Fruit fly (Drosophila melanogaster) whole organism, embryonic: ENCODE data around the gene Enoph.

Experiments
- Bdp1 ChIP-seq: fragments of 200-800 bp; sonication (Bioruptor generic); optimal IDR thresholded peaks from 3 replicates; lab custom pipeline; 2016; ENCODE audit warnings: missing biosample characterization, missing genetic modification characterization
- BtbVII ChIP-seq: fragments of 200-800 bp; sonication (Bioruptor generic); optimal IDR thresholded peaks from 3 replicates; lab custom pipeline; 2017; ENCODE audit warnings: missing biosample characterization, mild to moderate bottlenecking, missing genetic modification characterization
- CG10366 ChIP-seq: fragments of 200-800 bp; sonication (Bioruptor generic); IDR thresholded peaks from 2 replicates; pipeline ENCODE4 v1.3.6; 2022; ENCODE audit warnings: missing biosample characterization, missing genetic modification characterization
- CG11093 ChIP-seq: fragments of 200-800 bp; sonication (Bioruptor generic); IDR thresholded peaks from 3 replicates; pipeline ENCODE4 v1.3.6; 2022; ENCODE audit warnings: missing biosample characterization, missing genetic modification characterization
- CG12155 ChIP-seq: fragments of 200-800 bp; sonication (Bioruptor generic); optimal IDR thresholded peaks from 3 replicates; lab custom pipeline; 2016; ENCODE audit warnings: missing biosample characterization, missing genetic modification characterization
- CG12744 ChIP-seq: fragments of 200-800 bp; sonication (Bioruptor generic); optimal IDR thresholded peaks from 2 replicates; lab custom pipeline; 2016; ENCODE audit warnings: missing biosample characterization, missing genetic modification characterization
- CG13296 ChIP-seq: fragments of 200-800 bp; sonication (Bioruptor generic); optimal IDR thresholded peaks from 3 replicates; lab custom pipeline; 2018; ENCODE audit warnings: missing biosample characterization, mild to moderate bottlenecking, missing genetic modification characterization
- CG13424 ChIP-seq: fragments of 200-800 bp; sonication (Bioruptor generic); optimal IDR thresholded peaks from 2 replicates; lab custom pipeline; 2019; ENCODE audit warnings: missing biosample characterization, mild to moderate bottlenecking, missing genetic modification characterization, moderate library complexity
- CG16779 ChIP-seq: fragments of 200-800 bp; sonication (Bioruptor generic); IDR thresholded peaks from 2 replicates; pipeline ENCODE4 v1.3.6; 2022; ENCODE audit warnings: missing biosample characterization, missing genetic modification characterization
- CG17328 ChIP-seq: fragments of 200-800 bp; sonication (Bioruptor generic); IDR thresholded peaks from 2 replicates; pipeline ENCODE4 v1.3.6; 2022; ENCODE audit warnings: missing biosample characterization, missing genetic modification characterization
- CG2889 ChIP-seq: fragments of 200-800 bp; sonication (Bioruptor generic); IDR thresholded peaks from 3 replicates; pipeline ENCODE4 v1.3.6; 2022; ENCODE audit warnings: missing biosample characterization, missing genetic modification characterization
- CG4328 ChIP-seq: fragments of 200-800 bp; sonication (Bioruptor generic); optimal IDR thresholded peaks from 3 replicates; lab custom pipeline; 2017; ENCODE audit warnings: missing biosample characterization, missing genetic modification reagents, missing genetic modification characterization
- CG4424 ChIP-seq: fragments of 200-800 bp; sonication (Bioruptor generic); optimal IDR thresholded peaks from 3 replicates; lab custom pipeline; 2016; ENCODE audit warnings: missing biosample characterization, missing genetic modification characterization
- CG4854 ChIP-seq: fragments of 200-800 bp; sonication (Bioruptor generic); optimal IDR thresholded peaks from 2 replicates; lab custom pipeline; 2016; ENCODE audit warnings: missing biosample characterization, missing genetic modification characterization, inconsistent platforms
- CG8089 ChIP-seq: fragments of 200-800 bp; sonication (Bioruptor generic); optimal IDR thresholded peaks from 3 replicates; lab custom pipeline; 2016; ENCODE audit warnings: missing biosample characterization, missing genetic modification characterization
- CG8478 ChIP-seq: fragments of >200 bp; optimal IDR thresholded peaks from 2 replicates; lab custom pipeline; 2018
- CG8765 ChIP-seq: fragments of 200-800 bp; sonication (Bioruptor generic); IDR thresholded peaks from 2 replicates; pipeline ENCODE4 v1.3.6; 2022; ENCODE audit warnings: missing biosample characterization, missing genetic modification characterization
- CG9817 ChIP-seq: fragments of 200-800 bp; sonication (Bioruptor generic); optimal IDR thresholded peaks from 2 replicates; lab custom pipeline; 2018; ENCODE audit warnings: missing biosample characterization, mild to moderate bottlenecking, missing genetic modification characterization, moderate library complexity
- Dip3 ChIP-seq: fragments of 200-800 bp; sonication (Bioruptor generic); optimal IDR thresholded peaks from 3 replicates; lab custom pipeline; 2016; ENCODE audit warnings: missing biosample characterization, missing genetic modification characterization
- E2f1 ChIP-seq: fragments of 200-800 bp; sonication (Bioruptor generic); IDR thresholded peaks from 2 replicates; pipeline ENCODE4 v1.3.6; 2022; ENCODE audit warnings: missing biosample characterization, missing genetic modification characterization
- ERR ChIP-seq: fragments of 200-800 bp; sonication (Bioruptor generic); optimal IDR thresholded peaks from 2 replicates; lab custom pipeline; 2016; ENCODE audit warnings: missing biosample characterization, missing genetic modification characterization
- Ets65A ChIP-seq: fragments of 200-800 bp; sonication (Bioruptor generic); peaks from one replicate; lab custom pipeline; 2016; ENCODE audit warnings: missing biosample characterization, missing genetic modification characterization
- HHEX ChIP-seq: fragments of 200-800 bp; sonication (Bioruptor generic); optimal IDR thresholded peaks from 3 replicates; lab custom pipeline; 2017; ENCODE audit warnings: missing biosample characterization, mild to moderate bottlenecking, missing genetic modification characterization, missing genetic modification reagents
- Hsf ChIP-seq: fragments of 200-800 bp; sonication (Bioruptor generic); optimal IDR thresholded peaks from 3 replicates; lab custom pipeline; 2016; ENCODE audit warnings: missing biosample characterization, missing genetic modification characterization
- Lim3 ChIP-seq: fragments of 200-800 bp; sonication (Bioruptor generic); IDR thresholded peaks from 2 replicates; pipeline ENCODE4 v1.3.6; 2022; ENCODE audit warnings: missing biosample characterization, missing genetic modification characterization
- MESR4 ChIP-seq: fragments of 200-800 bp; sonication (Bioruptor generic); optimal IDR thresholded peaks from 2 replicates; lab custom pipeline; 2018; ENCODE audit warnings: missing biosample characterization, mild to moderate bottlenecking, missing genetic modification characterization, moderate library complexity
- NC2α ChIP-seq: fragments of 200-800 bp; sonication (Bioruptor generic); optimal IDR thresholded peaks from 2 replicates; lab custom pipeline; 2016; ENCODE audit warnings: missing biosample characterization, missing genetic modification characterization
- NFAT ChIP-seq: fragments of 200-800 bp; sonication (Bioruptor generic); IDR thresholded peaks from 2 replicates; pipeline ENCODE4 v1.3.6; 2022; ENCODE audit warnings: missing biosample characterization, missing genetic modification characterization
- Ptx1 ChIP-seq: fragments of 200-800 bp; sonication (Bioruptor generic); IDR thresholded peaks from 2 replicates; pipeline ENCODE4 v1.3.6; 2022; ENCODE audit warnings: missing biosample characterization, missing genetic modification characterization
- Sox100B ChIP-seq: fragments of 200-800 bp; sonication (Bioruptor generic); optimal IDR thresholded peaks from 3 replicates; lab custom pipeline; 2018; ENCODE audit warnings: missing biosample characterization, mild to moderate bottlenecking, missing genetic modification characterization
- ap ChIP-seq: fragments of 200-800 bp; sonication (Bioruptor generic); IDR thresholded peaks from 2 replicates; pipeline ENCODE4 v1.3.6; 2022; ENCODE audit warnings: missing biosample characterization, missing genetic modification characterization
- caup ChIP-seq: fragments of 200-800 bp; sonication (Bioruptor generic); optimal IDR thresholded peaks from 3 replicates; lab custom pipeline; 2017; ENCODE audit warnings: missing biosample characterization, mild to moderate bottlenecking, missing genetic modification characterization, moderate library complexity; ENCODE audit not compliant: severe bottlenecking
- dati ChIP-seq: fragments of 200-800 bp; sonication (Bioruptor generic); IDR thresholded peaks from 2 replicates; pipeline ENCODE4 v1.3.6; 2022; ENCODE audit warnings: missing biosample characterization, missing genetic modification characterization
- grn ChIP-seq: fragments of 200-800 bp; sonication (Bioruptor generic); optimal IDR thresholded peaks from 3 replicates; lab custom pipeline; 2017; ENCODE audit warnings: missing biosample characterization, missing genetic modification characterization
- hbn ChIP-seq: fragments of 200-800 bp; sonication (Bioruptor generic); IDR thresholded peaks from 2 replicates; pipeline ENCODE4 v1.3.6; 2022; ENCODE audit warnings: missing biosample characterization, missing genetic modification characterization; ENCODE audit not compliant: partially characterized antibody
- insv ChIP-seq, 2 experiments: fragments of 200-800 bp; sonication (Bioruptor generic); optimal IDR thresholded peaks; 3 replicates each; lab custom pipeline; 2016 to 2018; ENCODE audit warnings: missing biosample characterization in 2 of 2, missing genetic modification characterization in 2 of 2
- kni ChIP-seq: fragments of 200-800 bp; sonication (Bioruptor generic); optimal IDR thresholded peaks from 3 replicates; lab custom pipeline; 2017; ENCODE audit warnings: mild to moderate bottlenecking, missing biosample characterization, missing genetic modification reagents, missing genetic modification characterization
- lbe ChIP-seq: fragments of 200-800 bp; sonication (Bioruptor generic); optimal IDR thresholded peaks from 2 replicates; lab custom pipeline; 2016; ENCODE audit warnings: missing biosample characterization, mild to moderate bottlenecking, missing genetic modification characterization
- lola ChIP-seq, 3 experiments: fragments of >200 bp in 2 of 3; fragments of 200-800 bp in 1 of 3; sonication (Bioruptor generic) in 1 of 3; optimal IDR thresholded peaks; 2 replicates each; lab custom pipeline; 2017 to 2019; ENCODE audit warnings: missing biosample characterization in 3 of 3, missing genetic modification characterization in 3 of 3, mild to moderate bottlenecking in 1 of 3, moderate library complexity in 1 of 3
- luna ChIP-seq: fragments of 200-800 bp; sonication (Bioruptor generic); optimal IDR thresholded peaks from 2 replicates; lab custom pipeline; 2016; ENCODE audit warnings: missing biosample characterization, missing genetic modification characterization
- maf-S ChIP-seq: fragments of 200-800 bp; sonication (Bioruptor generic); optimal IDR thresholded peaks from 2 replicates; lab custom pipeline; 2016; ENCODE audit warnings: missing biosample characterization, missing genetic modification characterization
- nmo ChIP-seq: fragments of 200-800 bp; sonication (Bioruptor generic); optimal IDR thresholded peaks from 2 replicates; lab custom pipeline; 2018; ENCODE audit warnings: missing biosample characterization, mild to moderate bottlenecking, missing genetic modification characterization, moderate library complexity
- nom ChIP-seq: fragments of 200-800 bp; sonication (Bioruptor generic); optimal IDR thresholded peaks from 2 replicates; lab custom pipeline; 2017; ENCODE audit warnings: missing biosample characterization, missing genetic modification characterization, mild to moderate bottlenecking, moderate library complexity, missing genetic modification reagents
- prd ChIP-seq, 3 experiments: fragments of >200 bp in 2 of 3; fragments of 200-800 bp in 1 of 3; sonication (Bioruptor generic) in 1 of 3; optimal IDR thresholded peaks in 2 of 3; IDR thresholded peaks in 1 of 3; 2 replicates in 2 of 3; 3 replicates in 1 of 3; pipeline versions ENCODE4 v1.3.6 to Lab custom; 2017 to 2022; ENCODE audit warnings: missing biosample characterization in 1 of 3, missing genetic modification characterization in 1 of 3
- shn ChIP-seq: fragments of 200-800 bp; sonication (Bioruptor generic); optimal IDR thresholded peaks from 3 replicates; lab custom pipeline; 2016; ENCODE audit warnings: missing biosample characterization, missing genetic modification characterization
- slou ChIP-seq: fragments of 200-800 bp; sonication (Bioruptor generic); optimal IDR thresholded peaks from 3 replicates; lab custom pipeline; 2016; ENCODE audit warnings: missing biosample characterization, missing genetic modification characterization
- tgo ChIP-seq: fragments of 200-800 bp; sonication (Bioruptor generic); IDR thresholded peaks from 3 replicates; pipeline ENCODE4 v1.3.6; 2022; ENCODE audit warnings: missing biosample characterization, missing genetic modification characterization
- toy ChIP-seq: fragments of 200-800 bp; sonication (Bioruptor generic); IDR thresholded peaks from 2 replicates; pipeline ENCODE4 v1.3.6; 2022; ENCODE audit warnings: missing biosample characterization, missing genetic modification characterization
- yki ChIP-seq: fragments of >200 bp; optimal IDR thresholded peaks from 3 replicates; lab custom pipeline; 2018

The Enoph gene

DNA sequence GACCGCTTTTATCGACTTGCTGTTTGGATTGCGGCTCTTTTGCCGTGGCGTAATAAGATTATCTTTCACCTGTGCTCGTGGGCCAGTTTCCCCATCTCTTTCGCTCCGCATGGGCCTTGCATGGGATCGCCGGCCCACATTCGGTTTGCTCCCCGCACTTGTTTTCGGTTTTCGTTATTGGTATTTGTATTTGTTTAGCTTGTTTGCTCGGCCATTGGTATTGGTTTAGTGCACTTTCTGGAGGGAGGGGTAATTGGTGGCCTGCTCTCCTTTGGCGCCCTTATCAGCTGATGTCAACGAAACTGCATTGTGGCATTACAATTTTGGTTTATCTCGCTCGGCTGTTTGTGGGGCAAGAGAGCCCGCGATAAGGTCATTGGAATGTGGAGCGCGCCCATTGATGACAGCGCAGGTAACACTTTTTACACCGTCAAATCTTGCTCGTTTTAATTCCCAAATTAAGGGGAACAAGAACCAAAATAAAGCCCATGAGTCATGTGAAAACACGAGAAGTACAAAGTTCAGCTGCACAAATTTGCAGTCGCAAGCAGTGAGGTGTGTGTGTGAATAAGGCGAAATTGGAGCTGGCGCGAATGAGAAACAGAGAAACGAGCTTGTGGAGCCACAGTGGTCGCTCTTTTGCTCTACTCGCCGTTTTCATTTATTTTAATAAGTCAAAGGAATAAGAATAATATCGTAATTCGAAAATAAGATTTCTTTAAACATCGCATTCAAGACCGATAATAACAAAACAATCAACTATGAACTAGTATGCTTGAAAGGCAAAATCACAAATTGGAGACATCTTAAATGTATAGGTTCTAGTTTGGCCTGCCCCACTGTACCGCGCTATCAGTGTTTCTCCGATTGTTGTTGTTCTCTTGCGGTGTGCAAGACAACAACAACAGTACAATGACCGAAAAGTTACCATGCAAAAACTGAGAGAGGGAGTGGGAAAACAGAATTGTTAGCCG lies 40.9 kb downstream of the Enoph start (continued):
- TF ChIP-seq Sox100B (peak; percentile 98), CG4854 (peak; percentile 98), CG8765 (GFP tag; lab: Robert Waterston, UW) (peak; percentile 84), CG4328 (GFP tag; lab: Kevin White, UChicago) (peak; percentile 96), CG2889 (peak; percentile 80), Lim3 (GFP tag; lab: Robert Waterston, UW) (peak; percentile 78; the same call in 1 of the 2 replicates), CG13424 (tag; lab: Kevin White, UChicago) (peak; percentile 87), luna (GFP tag; lab: Kevin White, UChicago) (peak; percentile 11), CG17328 (GFP tag; lab: Robert Waterston, UW) (peak; percentile 98), CG12744 (GFP tag; lab: Kevin White, UChicago) (peak; percentile 94), kni (GFP tag; lab: Kevin White, UChicago) (peak; percentile 100), Ets65A (peak; percentile 92), yki (lab: Kevin White, UChicago) (no peak), CG9817 (peak; percentile 67), lbe (GFP tag; lab: Kevin White, UChicago) (peak; percentile 77), tgo (GFP tag; lab: Robert Waterston, UW) (peak; percentile 82), HHEX (GFP tag; lab: Kevin White, UChicago) (peak; percentile 98), maf-S (GFP tag; lab: Kevin White, UChicago) (peak; percentile 98), CG12155 (peak; percentile 79), E2f1 (GFP tag; lab: Robert Waterston, UW) (peak; percentile 92), slou (GFP tag; lab: Kevin White, UChicago) (peak; percentile 86), Ptx1 (peak; percentile 69), CG8089 (peak; percentile 99), MESR4 (GFP tag; lab: Kevin White, UChicago) (peak; percentile 73), CG8478 (lab: Kevin White, UChicago) (no peak), insv (GFP tag; optimal IDR thresholded peaks at IDR 0.05; lab: Kevin White, UChicago) (peak; percentile 78 to 82), CG13296 (GFP tag; lab: Kevin White, UChicago) (peak; percentile 73), caup (GFP tag; lab: Kevin White, UChicago) (peak; percentile 93), toy (GFP tag; lab: Robert Waterston, UW) (peak; percentile 75; the same call in 1 of the 2 replicates), CG16779 (GFP tag; lab: Robert Waterston, UW) (peak; percentile 86), Hsf (peak; percentile 93), hbn (no peak), CG10366 (peak; percentile 88), BtbVII (peak; percentile 90), Dip3 (peak; percentile 63), NC2α (peak; percentile 99), nom (peak; percentile 89), dati (GFP tag; lab: Robert Waterston, UW) (peak; percentile 96), CG4424 (GFP tag; lab: Kevin White, UChicago) (peak; percentile 96), CG11093 (peak; percentile 93), nmo (GFP tag; lab: Kevin White, UChicago) (peak; percentile 68), ap (peak; percentile 93), NFAT (GFP tag; lab: Robert Waterston, UW) (peak; percentile 78), shn (peak; percentile 98), Bdp1 (peak; percentile 96), ERR (GFP tag; lab: Kevin White, UChicago) (peak; percentile 96), grn (GFP tag; lab: Kevin White, UChicago) (peak; percentile 100), prd (optimal IDR thresholded peaks at IDR 0.05; lab: Kevin White, UChicago) (no peak), prd (GFP tag; IDR thresholded peaks at IDR 0.05; lab: Robert Waterston, UW) (peak; percentile 91), lola (GFP tag; optimal IDR thresholded peaks at IDR 0.05; lab: Kevin White, UChicago) (peak in 1 of 3 experiments; percentile 97)
